Fruit fly (Drosophila melanogaster) whole organism, pupa: Measurements from ENCODE around the gene Rok.

Experiments used
- CG10348 ChIP-seq: fragments of 200-800 bp; sonication (Bioruptor generic); IDR thresholded peaks from 2 replicates; pipeline ENCODE4 v1.3.6; 2022; ENCODE audit warnings: missing biosample characterization, missing genetic modification characterization
- CG12605 ChIP-seq: fragments of 200-800 bp; sonication (Bioruptor generic); IDR thresholded peaks from 2 replicates; pipeline ENCODE4 v1.3.6; 2022; ENCODE audit warnings: missing biosample characterization, missing genetic modification characterization
- CG13204 ChIP-seq: fragments of 200-800 bp; sonication (Bioruptor generic); optimal IDR thresholded peaks from 2 replicates; lab custom pipeline; 2018; ENCODE audit warnings: missing biosample characterization, mild to moderate bottlenecking, missing genetic modification characterization, moderate library complexity
- CG14655 ChIP-seq: fragments of 200-800 bp; sonication (Bioruptor generic); optimal IDR thresholded peaks from 3 replicates; lab custom pipeline; 2017; ENCODE audit warnings: mild to moderate bottlenecking, missing biosample characterization, missing genetic modification reagents, missing genetic modification characterization
- CG15710 ChIP-seq: fragments of 200-800 bp; sonication (Bioruptor generic); optimal IDR thresholded peaks from 2 replicates; lab custom pipeline; 2018; ENCODE audit warnings: missing biosample characterization, mild to moderate bottlenecking, missing genetic modification characterization, moderate library complexity
- CG17806 ChIP-seq: fragments of 200-800 bp; sonication (Bioruptor generic); optimal IDR thresholded peaks from 2 replicates; lab custom pipeline; 2018; ENCODE audit warnings: missing biosample characterization, mild to moderate bottlenecking, missing genetic modification characterization, moderate library complexity
- CG32121 ChIP-seq: fragments of 200-800 bp; sonication (Bioruptor generic); IDR thresholded peaks from 2 replicates; pipeline ENCODE4 v1.3.6; 2022; ENCODE audit warnings: missing biosample characterization, missing genetic modification characterization
- CG34367 ChIP-seq: fragments of 200-800 bp; sonication (Bioruptor generic); optimal IDR thresholded peaks from 2 replicates; lab custom pipeline; 2018; ENCODE audit warnings: missing biosample characterization, mild to moderate bottlenecking, missing genetic modification characterization
- CG4496 ChIP-seq: fragments of 200-800 bp; sonication (Bioruptor generic); IDR thresholded peaks from 3 replicates; pipeline ENCODE4 v1.3.6; 2022; ENCODE audit warnings: missing biosample characterization, missing genetic modification characterization
- CG8159 ChIP-seq: fragments of 200-800 bp; sonication (Bioruptor generic); optimal IDR thresholded peaks from 3 replicates; lab custom pipeline; 2018; ENCODE audit warnings: missing biosample characterization, mild to moderate bottlenecking, missing genetic modification characterization, moderate library complexity
- CG8301 ChIP-seq: fragments of 200-800 bp; sonication (Bioruptor generic); optimal IDR thresholded peaks from 2 replicates; lab custom pipeline; 2018; ENCODE audit warnings: missing biosample characterization, mild to moderate bottlenecking, missing genetic modification characterization
- CG9948 ChIP-seq: fragments of 200-800 bp; sonication (Bioruptor generic); optimal IDR thresholded peaks from 2 replicates; lab custom pipeline; 2018; ENCODE audit warnings: missing biosample characterization, mild to moderate bottlenecking, missing genetic modification characterization, moderate library complexity
- D1 ChIP-seq: fragments of 200-800 bp; sonication (Bioruptor generic); optimal IDR thresholded peaks from 2 replicates; lab custom pipeline; 2018; ENCODE audit warnings: missing biosample characterization, mild to moderate bottlenecking, missing genetic modification characterization, moderate library complexity
- EcR ChIP-seq: fragments of 200-800 bp; sonication (Bioruptor generic); optimal IDR thresholded peaks from 3 replicates; lab custom pipeline; 2019; ENCODE audit warnings: missing biosample characterization, missing genetic modification characterization, mild to moderate bottlenecking, moderate library complexity, missing genetic modification reagents
- Ets98B ChIP-seq: fragments of 200-800 bp; sonication (Bioruptor generic); IDR thresholded peaks from 2 replicates; pipeline ENCODE4 v1.3.6; 2022; ENCODE audit warnings: missing biosample characterization, missing genetic modification characterization
- Pif1A ChIP-seq: fragments of 200-800 bp; sonication (Bioruptor generic); optimal IDR thresholded peaks from 3 replicates; lab custom pipeline; 2016; ENCODE audit warnings: missing biosample characterization, missing genetic modification characterization
- Pif1B ChIP-seq: fragments of 200-800 bp; sonication (Bioruptor generic); optimal IDR thresholded peaks from 3 replicates; lab custom pipeline; 2016; ENCODE audit warnings: missing biosample characterization, missing genetic modification characterization
- Snoo ChIP-seq: fragments of 200-800 bp; sonication (Bioruptor generic); optimal IDR thresholded peaks from 3 replicates; lab custom pipeline; 2017; ENCODE audit warnings: missing biosample characterization, mild to moderate bottlenecking, missing genetic modification characterization, inconsistent platforms
- fd96Ca ChIP-seq: fragments of 200-800 bp; sonication (Bioruptor generic); IDR thresholded peaks from 3 replicates; pipeline ENCODE4 v1.3.6; 2022; ENCODE audit warnings: missing biosample characterization, missing genetic modification characterization
- gl ChIP-seq: fragments of 200-800 bp; sonication (Bioruptor generic); optimal IDR thresholded peaks from 2 replicates; lab custom pipeline; 2018; ENCODE audit warnings: missing biosample characterization, mild to moderate bottlenecking, missing genetic modification characterization
- rn ChIP-seq: fragments of 200-800 bp; sonication (Bioruptor generic); IDR thresholded peaks from 2 replicates; pipeline ENCODE4 v1.3.6; 2022; ENCODE audit warnings: missing biosample characterization, missing genetic modification characterization

Gene Rok

dm6 chrX:16637594-16638485, 626 bp upstream of the Rok start, which contains the start of gene RpS19a:
RpS19a (plus strand) TSS chrX:16637894.
- TF ChIP-seq Pif1B (peak; percentile 65), fd96Ca (no peak; the same call in 2 of the 3 replicates), CG15710 (tag; lab: Kevin White, UChicago) (peak; percentile 38), CG12605 (GFP tag; lab: Robert Waterston, UW) (0 out of 2 replicates have a peak, but pooled peaks have one; percentile 35), CG34367 (tag; lab: Kevin White, UChicago) (peak; percentile 70), CG8301 (tag; lab: Kevin White, UChicago) (peak; percentile 15), CG10348 (no peak), CG13204 (peak; percentile 59), EcR (GFP tag; lab: Kevin White, UChicago) (no peak), CG14655 (GFP tag; lab: Kevin White, UChicago) (peak; percentile 54), D1 (no peak), Pif1A (peak; percentile 64), CG9948 (tag; lab: Kevin White, UChicago) (peak; percentile 14), CG17806 (tag; lab: Kevin White, UChicago) (no peak), CG8159 (tag; lab: Kevin White, UChicago) (peak; percentile 46), CG4496 (GFP tag; lab: Robert Waterston, UW) (peak; percentile 85), rn (GFP tag; lab: Robert Waterston, UW) (peak; percentile 57), Ets98B (GFP tag; lab: Robert Waterston, UW) (peak; percentile 24), Snoo (tag; lab: Kevin White, UChicago) (peak; percentile 83), CG32121 (GFP tag; lab: Robert Waterston, UW) (no peak), gl (tag; lab: Kevin White, UChicago) (peak; percentile 41)

dm6 chrX:16633181-16633957, 3.8 kb downstream of the Rok start:
- TF ChIP-seq CG8301 (tag; lab: Kevin White, UChicago): peak; percentile 10
- peak; percentile 21 for TF ChIP-seq CG8159 (tag; lab: Kevin White, UChicago)
- TF ChIP-seq CG15710 (tag; lab: Kevin White, UChicago): peak; percentile 8
- peak; percentile 65; the same call in 2 of the 3 replicates for TF ChIP-seq CG4496 (GFP tag; lab: Robert Waterston, UW)
- peak; percentile 66; the same call in 2 of the 3 replicates for TF ChIP-seq fd96Ca
- peak; percentile 32 for TF ChIP-seq EcR (GFP tag; lab: Kevin White, UChicago)
- no peak for TF ChIP-seq D1
- TF ChIP-seq CG14655 (GFP tag; lab: Kevin White, UChicago): peak; percentile 71
- TF ChIP-seq rn (GFP tag; lab: Robert Waterston, UW): peak; percentile 2; the same call in 1 of the 2 replicates
- no peak for TF ChIP-seq CG10348
- no peak for TF ChIP-seq Snoo (tag; lab: Kevin White, UChicago)
- TF ChIP-seq CG32121 (GFP tag; lab: Robert Waterston, UW): peak; percentile 65
- no peak for TF ChIP-seq CG9948 (tag; lab: Kevin White, UChicago)
- no peak for TF ChIP-seq Pif1A
- TF ChIP-seq CG12605 (GFP tag; lab: Robert Waterston, UW): peak; percentile 34; the same call in 1 of the 2 replicates
- no peak for TF ChIP-seq CG17806 (tag; lab: Kevin White, UChicago)
- TF ChIP-seq CG13204: peak; percentile 41
- peak; percentile 63 for TF ChIP-seq gl (tag; lab: Kevin White, UChicago)
- TF ChIP-seq Pif1B: no peak
- peak; percentile 30; the same call in 1 of the 2 replicates for TF ChIP-seq Ets98B (GFP tag; lab: Robert Waterston, UW)

- TF ChIP-seq EcR (GFP tag; lab: Kevin White, UChicago): no peak
These were observed 5.1 kb downstream of the Rok start, which contains the start of gene CG9777 for dm6 chrX:16632135-16632534. CG9777 (minus strand) TSS chrX:16632235.

dm6 chrX:16624519-16624918, 12.7 kb downstream of the Rok start:
- TF ChIP-seq CG14655 (GFP tag; lab: Kevin White, UChicago) (no peak), CG8301 (tag; lab: Kevin White, UChicago) (no peak), Pif1A (no peak), rn (GFP tag; lab: Robert Waterston, UW) (no peak), D1 (no peak)

- TF ChIP-seq CG8301 (tag; lab: Kevin White, UChicago) (no peak), CG13204 (no peak), Snoo (tag; lab: Kevin White, UChicago) (no peak), Ets98B (GFP tag; lab: Robert Waterston, UW) (no peak), CG12605 (GFP tag; lab: Robert Waterston, UW) (no peak), rn (GFP tag; lab: Robert Waterston, UW) (no peak), fd96Ca (no peak), gl (tag; lab: Kevin White, UChicago) (no peak), EcR (GFP tag; lab: Kevin White, UChicago) (no peak), CG14655 (GFP tag; lab: Kevin White, UChicago) (no peak), CG9948 (tag; lab: Kevin White, UChicago) (no peak), CG4496 (GFP tag; lab: Robert Waterston, UW) (no peak), CG32121 (GFP tag; lab: Robert Waterston, UW) (no peak), D1 (no peak), CG15710 (tag; lab: Kevin White, UChicago) (no peak), CG10348 (no peak), CG34367 (tag; lab: Kevin White, UChicago) (no peak), CG8159 (tag; lab: Kevin White, UChicago) (no peak)
These were observed 13.7 kb downstream of the Rok start for dm6 chrX:16623524-16623923.
